Worm (Caenorhabditis elegans) whole organism, L3 larva: Measurements from ENCODE around the gene F25E5.9.

ENCODE experiments used
- R02D3.7 ChIP-seq: fragments of 150-350 bp; optimal IDR thresholded peaks from 2 replicates; lab custom pipeline; 2014; ENCODE audit warnings: missing biosample characterization, missing genetic modification characterization
- ZK546.5 ChIP-seq: sonication (generic microtip); optimal IDR thresholded peaks from 2 replicates; lab custom pipeline; 2017; ENCODE audit warnings: missing biosample characterization, missing genetic modification characterization
- aly-2 ChIP-seq: fragments of 150-350 bp; optimal IDR thresholded peaks from 2 replicates; lab custom pipeline; 2014; ENCODE audit warnings: missing biosample characterization, missing genetic modification characterization
- ceh-16 ChIP-seq: sonication (generic microtip); optimal IDR thresholded peaks from 2 replicates; lab custom pipeline; 2017; ENCODE audit warnings: missing biosample characterization, missing genetic modification characterization
- ceh-28 ChIP-seq: fragments of 150-350 bp; optimal IDR thresholded peaks from 2 replicates; lab custom pipeline; 2014; ENCODE audit warnings: missing biosample characterization, missing genetic modification reagents, missing genetic modification characterization
- daf-12 ChIP-seq: fragments of 150-350 bp; optimal IDR thresholded peaks from 2 replicates; lab custom pipeline; 2014; ENCODE audit warnings: missing biosample characterization, missing genetic modification reagents, missing genetic modification characterization
- elt-1 ChIP-seq: fragments of 150-350 bp; optimal IDR thresholded peaks from 2 replicates; lab custom pipeline; 2014; ENCODE audit warnings: missing biosample characterization, missing genetic modification characterization
- elt-3 ChIP-seq, 3 experiments: fragments of 150-350 bp in 1 of 3; sonication (generic microtip) in 2 of 3; optimal IDR thresholded peaks; 2 replicates in 2 of 3; 4 replicates in 1 of 3; lab custom pipeline; 2014 to 2017; ENCODE audit warnings: missing biosample characterization in 3 of 3, missing genetic modification characterization in 3 of 3
- eor-1 ChIP-seq, 2 experiments: fragments of 150-350 bp; optimal IDR thresholded peaks; 2 replicates each; lab custom pipeline; 2014 to 2018; ENCODE audit warnings: missing biosample characterization in 2 of 2, missing genetic modification characterization in 2 of 2
- fkh-2 ChIP-seq: fragments of 150-350 bp; optimal IDR thresholded peaks from 2 replicates; lab custom pipeline; 2014; ENCODE audit warnings: missing biosample characterization, missing genetic modification reagents, missing genetic modification characterization
- fos-1 ChIP-seq: fragments of 150-350 bp; optimal IDR thresholded peaks from 2 replicates; lab custom pipeline; 2014; ENCODE audit warnings: missing biosample characterization, missing genetic modification characterization
- jun-1 ChIP-seq: fragments of 150-350 bp; optimal IDR thresholded peaks from 2 replicates; lab custom pipeline; 2014; ENCODE audit warnings: missing biosample characterization, missing genetic modification reagents, missing genetic modification characterization
- lin-15B ChIP-seq: fragments of 150-350 bp; optimal IDR thresholded peaks from 2 replicates; lab custom pipeline; 2014; ENCODE audit warnings: missing biosample characterization, missing genetic modification characterization
- lin-39 ChIP-seq: fragments of 150-350 bp; optimal IDR thresholded peaks from 2 replicates; lab custom pipeline; 2018; ENCODE audit warnings: missing biosample characterization, missing genetic modification reagents, missing genetic modification characterization
- lsy-12 ChIP-seq: sonication (generic microtip); optimal IDR thresholded peaks from 2 replicates; lab custom pipeline; 2016; ENCODE audit warnings: mild to moderate bottlenecking, missing genetic modification characterization, missing compliant biosample characterization
- mdl-1 ChIP-seq: fragments of 150-350 bp; optimal IDR thresholded peaks from 2 replicates; lab custom pipeline; 2014; ENCODE audit warnings: missing biosample characterization, missing genetic modification characterization
- mml-1 ChIP-seq: fragments of 150-350 bp; sonication (generic microtip); optimal IDR thresholded peaks from 3 replicates; lab custom pipeline; 2014; ENCODE audit warnings: missing biosample characterization, missing genetic modification characterization
- nfya-1 ChIP-seq: sonication (generic microtip); optimal IDR thresholded peaks from 2 replicates; lab custom pipeline; 2017; ENCODE audit warnings: missing genetic modification characterization, mild to moderate bottlenecking, missing compliant biosample characterization, antibody characterized with exemption, moderate library complexity; ENCODE audit not compliant: insufficient read depth
- nhr-11 ChIP-seq: fragments of 150-350 bp; optimal IDR thresholded peaks from 2 replicates; lab custom pipeline; 2014; ENCODE audit warnings: missing biosample characterization, missing genetic modification characterization
- nhr-12 ChIP-seq: fragments of 150-350 bp; optimal IDR thresholded peaks from 2 replicates; lab custom pipeline; 2014; ENCODE audit warnings: missing biosample characterization, missing genetic modification characterization
- nhr-23 ChIP-seq: fragments of 150-350 bp; optimal IDR thresholded peaks from 2 replicates; lab custom pipeline; 2014; ENCODE audit warnings: missing biosample characterization, missing genetic modification reagents, missing genetic modification characterization
- nhr-237 ChIP-seq: fragments of 150-350 bp; optimal IDR thresholded peaks from 2 replicates; lab custom pipeline; 2014; ENCODE audit warnings: missing biosample characterization, missing genetic modification characterization
- nhr-25 ChIP-seq: sonication (generic microtip); optimal IDR thresholded peaks from 2 replicates; lab custom pipeline; 2017; ENCODE audit warnings: missing biosample characterization, missing genetic modification characterization
- nhr-28 ChIP-seq: fragments of 150-350 bp; optimal IDR thresholded peaks from 2 replicates; lab custom pipeline; 2014; ENCODE audit warnings: missing biosample characterization, missing genetic modification characterization
- nhr-43 ChIP-seq: sonication (generic microtip); optimal IDR thresholded peaks from 2 replicates; lab custom pipeline; 2016; ENCODE audit warnings: mild to moderate bottlenecking, missing genetic modification characterization, missing compliant biosample characterization; ENCODE audit not compliant: poor library complexity, severe bottlenecking
- nhr-67 ChIP-seq: fragments of 150-350 bp; optimal IDR thresholded peaks from 2 replicates; lab custom pipeline; 2014; ENCODE audit warnings: missing biosample characterization, missing genetic modification characterization
- nhr-76 ChIP-seq: fragments of 150-350 bp; sonication (generic microtip); optimal IDR thresholded peaks from 5 replicates; lab custom pipeline; 2014; ENCODE audit warnings: missing biosample characterization, missing genetic modification characterization
- pha-4 ChIP-seq: fragments of 150-350 bp; optimal IDR thresholded peaks from 2 replicates; lab custom pipeline; 2014; ENCODE audit warnings: missing biosample characterization, missing genetic modification reagents, missing genetic modification characterization
- sea-2 ChIP-seq: fragments of 150-350 bp; sonication (generic microtip); optimal IDR thresholded peaks from 4 replicates; lab custom pipeline; 2014; ENCODE audit warnings: missing biosample characterization, missing genetic modification reagents, missing genetic modification characterization
- skn-1 ChIP-seq: fragments of 150-350 bp; optimal IDR thresholded peaks from 2 replicates; lab custom pipeline; 2014; ENCODE audit warnings: missing biosample characterization, missing genetic modification characterization
- zag-1 ChIP-seq: fragments of 150-350 bp; optimal IDR thresholded peaks from 2 replicates; lab custom pipeline; 2014; ENCODE audit warnings: missing biosample characterization, missing genetic modification characterization
- ztf-11 ChIP-seq: fragments of 150-350 bp; optimal IDR thresholded peaks from 2 replicates; lab custom pipeline; 2014; ENCODE audit warnings: missing biosample characterization, missing genetic modification characterization
- ztf-4 ChIP-seq: fragments of 150-350 bp; optimal IDR thresholded peaks from 2 replicates; lab custom pipeline; 2014; ENCODE audit warnings: missing biosample characterization, missing genetic modification characterization

The F25E5.9 gene

ce11 chrV:7413107-7413774 lies 24.5 kb downstream of the F25E5.9 start, which contains the start of gene F18E3.11 (continued):
- TF ChIP-seq elt-3 (tag; optimal IDR thresholded peaks at IDR 0.05; lab: Kevin White, UChicago) (peak in 1 of 3 experiments; percentile 23), nhr-25 (peak; percentile 71), ztf-4 (no peak), aly-2 (tag; lab: Kevin White, UChicago) (no peak), nhr-28 (no peak), skn-1 (tag; lab: Kevin White, UChicago) (peak; percentile 71)

ce11 chrV:7411695-7412094 lies 26.0 kb downstream of the F25E5.9 start, which contains the start of gene str-41:
str-41 (plus strand) TSS chrV:7411995.
- TF ChIP-seq ceh-28 (tag; lab: Kevin White, UChicago), result no peak
- TF ChIP-seq nhr-23 (tag; lab: Kevin White, UChicago), result no peak
- TF ChIP-seq lsy-12 (tag; lab: Kevin White, UChicago), result no peak

- TF ChIP-seq pha-4, result no peak
- TF ChIP-seq nhr-76 (tag; lab: Kevin White, UChicago), result no peak
- no peak for TF ChIP-seq nhr-237 (tag; lab: Kevin White, UChicago)
- no peak for TF ChIP-seq nhr-12
Measured at ce11 chrV:7409599-7409998, 28.1 kb downstream of the F25E5.9 start, which contains the start of gene R13D7.2. R13D7.2 (plus strand) TSS chrV:7409899.

- TF ChIP-seq mml-1, result no peak
- no peak for TF ChIP-seq aly-2 (tag; lab: Kevin White, UChicago)
- TF ChIP-seq lin-39 (tag; lab: Kevin White, UChicago), result no peak
- TF ChIP-seq zag-1 (tag; lab: Kevin White, UChicago), result no peak
- no peak for TF ChIP-seq nhr-25
- no peak for TF ChIP-seq nhr-11 (tag; lab: Kevin White, UChicago)
- TF ChIP-seq nhr-28, result no peak
- no peak for TF ChIP-seq elt-1 (tag; lab: Kevin White, UChicago)
- no peak for TF ChIP-seq lin-15B (tag; lab: Kevin White, UChicago)
- no peak for TF ChIP-seq daf-12 (tag; lab: Kevin White, UChicago)
- no peak for TF ChIP-seq lsy-12 (tag; lab: Kevin White, UChicago)
- no peak for TF ChIP-seq nhr-237 (tag; lab: Kevin White, UChicago)
- TF ChIP-seq elt-3 (tag; optimal IDR thresholded peaks at IDR 0.05; lab: Kevin White, UChicago), result no peak
- no peak for TF ChIP-seq ceh-16
- no peak for TF ChIP-seq mdl-1 (tag; lab: Kevin White, UChicago)
- no peak for TF ChIP-seq ceh-28 (tag; lab: Kevin White, UChicago)
- TF ChIP-seq jun-1, result no peak
- TF ChIP-seq fkh-2 (tag; lab: Kevin White, UChicago), result no peak
- no peak for TF ChIP-seq ztf-11
- TF ChIP-seq, all 47 proteins: peak for 0
Measured at ce11 chrV:7408520-7408919, 29.2 kb downstream of the F25E5.9 start, which contains the start of gene srt-6. srt-6 (minus strand) TSS chrV:7408814.

- TF ChIP-seq nhr-11 (tag; lab: Kevin White, UChicago) (no peak), nhr-43 (tag; lab: Kevin White, UChicago) (no peak), ZK546.5 (tag; lab: Kevin White, UChicago) (no peak), ztf-11 (no peak), nfya-1 (tag; lab: Kevin White, UChicago) (no peak), ceh-28 (tag; lab: Kevin White, UChicago) (no peak), fkh-2 (tag; lab: Kevin White, UChicago) (no peak), daf-12 (tag; lab: Kevin White, UChicago) (no peak), sea-2 (GFP tag; lab: Kevin White, UChicago) (no peak), nhr-67 (tag; lab: Kevin White, UChicago) (no peak), lsy-12 (tag; lab: Kevin White, UChicago) (no peak), ceh-16 (no peak), aly-2 (tag; lab: Kevin White, UChicago) (no peak)
Measured at ce11 chrV:7403501-7403900, 34.2 kb downstream of the F25E5.9 start.

- TF ChIP-seq nhr-76 (tag; lab: Kevin White, UChicago) (no peak), fos-1 (tag; lab: Kevin White, UChicago) (no peak), ceh-28 (tag; lab: Kevin White, UChicago) (no peak), R02D3.7 (no peak), nhr-12 (no peak), eor-1 (tag; optimal IDR thresholded peaks at IDR 0.05; lab: Kevin White, UChicago) (no peak), pha-4 (no peak)
Measured at ce11 chrV:7402355-7402754, 35.4 kb downstream of the F25E5.9 start, which contains the start of gene srj-13. srj-13 (plus strand) TSS chrV:7402655.
